Worm (Caenorhabditis elegans) whole organism, young adult: Measurements from ENCODE around the gene F28A12.10.
A peak's percentile ranks its signal among the peaks of the same experiment; 100 is the strongest.

Source experiments
- D2030.7 ChIP-seq: fragments of 200-800 bp; sonication (Bioruptor generic); IDR thresholded peaks from 2 replicates; pipeline ENCODE4 v1.3.6; 2022; ENCODE audit warnings: missing genetic modification reagents, missing genetic modification characterization, missing compliant biosample characterization
- F22D6.2 ChIP-seq: sonication (generic microtip); optimal IDR thresholded peaks from 2 replicates; lab custom pipeline; 2016; ENCODE audit warnings: mild to moderate bottlenecking, missing genetic modification characterization, missing compliant biosample characterization
- F23B12.7 ChIP-seq: sonication (generic microtip); optimal IDR thresholded peaks from 2 replicates; lab custom pipeline; 2017; ENCODE audit warnings: missing genetic modification characterization, mild to moderate bottlenecking, missing compliant biosample characterization, antibody characterized with exemption, moderate library complexity; ENCODE audit not compliant: insufficient read depth
- F33H1.4 ChIP-seq: fragments of 200-800 bp; sonication (Bioruptor generic); IDR thresholded peaks from 2 replicates; pipeline ENCODE4 v1.3.6; 2022; ENCODE audit warnings: missing genetic modification reagents, missing genetic modification characterization, missing compliant biosample characterization
- F52B5.7 ChIP-seq: sonication (generic microtip); optimal IDR thresholded peaks from 2 replicates; lab custom pipeline; 2016; ENCODE audit warnings: mild to moderate bottlenecking, missing genetic modification characterization, missing compliant biosample characterization
- F55B11.4 ChIP-seq: sonication (generic microtip); optimal IDR thresholded peaks from 2 replicates; lab custom pipeline; 2016; ENCODE audit warnings: missing compliant biosample characterization, missing genetic modification characterization, borderline replicate concordance; ENCODE audit not compliant: insufficient read depth
- F57C9.4 ChIP-seq: sonication (generic microtip); optimal IDR thresholded peaks from 2 replicates; lab custom pipeline; 2017; ENCODE audit warnings: mild to moderate bottlenecking, missing genetic modification characterization, missing compliant biosample characterization
- K12H6.12 ChIP-seq: fragments of 200-800 bp; sonication (Bioruptor generic); optimal IDR thresholded peaks from 2 replicates; lab custom pipeline; 2018; ENCODE audit warnings: mild to moderate bottlenecking, missing genetic modification characterization, missing compliant biosample characterization
- ZK185.1 ChIP-seq: sonication (generic microtip); optimal IDR thresholded peaks from 2 replicates; lab custom pipeline; 2016; ENCODE audit warnings: mild to moderate bottlenecking, missing genetic modification characterization, missing compliant biosample characterization; ENCODE audit not compliant: poor library complexity, severe bottlenecking
- akir-1 ChIP-seq: fragments of 200-800 bp; sonication (Bioruptor generic); optimal IDR thresholded peaks from 2 replicates; lab custom pipeline; 2018; ENCODE audit warnings: mild to moderate bottlenecking, missing genetic modification characterization, moderate library complexity, missing compliant biosample characterization
- aptf-2 ChIP-seq: fragments of 200-800 bp; sonication (Bioruptor generic); conservative IDR thresholded peaks from 2 replicates; pipeline ENCODE4 v1.3.6; 2022; ENCODE audit warnings: missing genetic modification reagents, missing genetic modification characterization, missing compliant biosample characterization
- atf-7 ChIP-seq: sonication (generic microtip); optimal IDR thresholded peaks from 2 replicates; lab custom pipeline; 2017; ENCODE audit warnings: mild to moderate bottlenecking, missing genetic modification characterization, missing compliant biosample characterization
- bed-2 ChIP-seq: fragments of 200-800 bp; sonication (Bioruptor generic); IDR thresholded peaks from 2 replicates; pipeline ENCODE4 v1.3.6; 2022; ENCODE audit warnings: missing genetic modification reagents, missing genetic modification characterization, missing compliant biosample characterization
- cebp-1 ChIP-seq, 2 experiments: fragments of 200-800 bp in 1 of 2; sonication (Bioruptor generic) in 1 of 2; sonication (generic microtip) in 1 of 2; IDR thresholded peaks in 1 of 2; optimal IDR thresholded peaks in 1 of 2; 2 replicates each; pipeline versions ENCODE4 v1.3.6 to Lab custom; 2017 to 2022; ENCODE audit warnings: missing compliant biosample characterization in 2 of 2, missing genetic modification characterization in 2 of 2, mild to moderate bottlenecking in 1 of 2, missing genetic modification reagents in 1 of 2, moderate library complexity in 1 of 2
- dox-1 ChIP-seq: fragments of 200-800 bp; sonication (Bioruptor generic); IDR thresholded peaks from 2 replicates; pipeline ENCODE4 v1.3.6; 2022; ENCODE audit warnings: missing genetic modification reagents, missing genetic modification characterization, missing compliant biosample characterization
- dpl-1 ChIP-seq: fragments of 150-350 bp; optimal IDR thresholded peaks from 2 replicates; lab custom pipeline; 2014; ENCODE audit warnings: missing biosample characterization, missing genetic modification reagents, missing genetic modification characterization
- ets-4 ChIP-seq: fragments of 200-800 bp; sonication (Bioruptor generic); optimal IDR thresholded peaks from 2 replicates; lab custom pipeline; 2018; ENCODE audit warnings: mild to moderate bottlenecking, missing genetic modification characterization, missing compliant biosample characterization
- fkh-3 ChIP-seq: sonication (generic microtip); optimal IDR thresholded peaks from 2 replicates; lab custom pipeline; 2016; ENCODE audit warnings: mild to moderate bottlenecking, missing genetic modification characterization, missing compliant biosample characterization
- gei-17 ChIP-seq: fragments of 200-800 bp; sonication (Bioruptor generic); optimal IDR thresholded peaks from 2 replicates; lab custom pipeline; 2018; ENCODE audit warnings: mild to moderate bottlenecking, missing genetic modification characterization, missing compliant biosample characterization
- hlh-12 ChIP-seq: sonication (generic microtip); optimal IDR thresholded peaks from 2 replicates; lab custom pipeline; 2016; ENCODE audit warnings: missing genetic modification characterization, missing compliant biosample characterization
- hlh-26 ChIP-seq: fragments of 200-800 bp; sonication (Bioruptor generic); conservative IDR thresholded peaks from 2 replicates; pipeline ENCODE4 v1.3.6; 2022; ENCODE audit warnings: missing genetic modification reagents, missing genetic modification characterization, missing compliant biosample characterization
- hmg-1.2 ChIP-seq: fragments of 200-800 bp; sonication (Bioruptor generic); IDR thresholded peaks from 2 replicates; pipeline ENCODE4 v1.3.6; 2022; ENCODE audit warnings: missing genetic modification reagents, missing genetic modification characterization, missing compliant biosample characterization
- lin-26 ChIP-seq: fragments of 200-800 bp; sonication (Bioruptor generic); IDR thresholded peaks from 2 replicates; pipeline ENCODE4 v1.3.6; 2022; ENCODE audit warnings: missing genetic modification reagents, missing genetic modification characterization, missing compliant biosample characterization
- lin-54 ChIP-seq: fragments of 200-800 bp; sonication (Bioruptor generic); optimal IDR thresholded peaks from 2 replicates; lab custom pipeline; 2018; ENCODE audit warnings: mild to moderate bottlenecking, missing genetic modification characterization, missing compliant biosample characterization
- madf-6 ChIP-seq: fragments of 200-800 bp; sonication (Bioruptor generic); IDR thresholded peaks from 2 replicates; pipeline ENCODE4 v1.3.6; 2022; ENCODE audit warnings: missing genetic modification reagents, missing genetic modification characterization, missing compliant biosample characterization
- mcd-1 ChIP-seq: fragments of 200-800 bp; sonication (Bioruptor generic); IDR thresholded peaks from 2 replicates; pipeline ENCODE4 v1.3.6; 2022; ENCODE audit warnings: missing genetic modification reagents, missing genetic modification characterization, missing compliant biosample characterization
- mxl-1 ChIP-seq: sonication (generic microtip); optimal IDR thresholded peaks from 2 replicates; lab custom pipeline; 2016; ENCODE audit warnings: missing genetic modification characterization, missing compliant biosample characterization
- nfya-2 ChIP-seq: fragments of 200-800 bp; sonication (Bioruptor generic); IDR thresholded peaks from 2 replicates; pipeline ENCODE4 v1.3.6; 2022; ENCODE audit warnings: missing genetic modification reagents, missing genetic modification characterization, missing compliant biosample characterization
- nfyb-1 ChIP-seq: fragments of 200-800 bp; sonication (Bioruptor generic); IDR thresholded peaks from 2 replicates; pipeline ENCODE4 v1.3.6; 2022; ENCODE audit warnings: missing genetic modification reagents, missing genetic modification characterization, missing compliant biosample characterization
- nhr-179 ChIP-seq: sonication (generic microtip); optimal IDR thresholded peaks from 2 replicates; lab custom pipeline; 2016; ENCODE audit warnings: mild to moderate bottlenecking, missing genetic modification characterization, missing compliant biosample characterization
- nhr-80 ChIP-seq: sonication (generic microtip); optimal IDR thresholded peaks from 2 replicates; lab custom pipeline; 2016; ENCODE audit warnings: missing genetic modification characterization, missing compliant biosample characterization
- nhr-90 ChIP-seq: sonication (generic microtip); optimal IDR thresholded peaks from 2 replicates; lab custom pipeline; 2016; ENCODE audit warnings: missing genotype, mild to moderate bottlenecking, missing genetic modification characterization, missing compliant biosample characterization
- pbrm-1 ChIP-seq: fragments of 200-800 bp; sonication (Bioruptor generic); IDR thresholded peaks from 2 replicates; pipeline ENCODE4 v1.3.6; 2022; ENCODE audit warnings: missing genetic modification reagents, missing genetic modification characterization, missing compliant biosample characterization
- pha-4 ChIP-seq: fragments of 150-350 bp; sonication (generic microtip); optimal IDR thresholded peaks from 2 replicates; lab custom pipeline; 2014; ENCODE audit warnings: missing biosample characterization, missing genetic modification reagents, missing genetic modification characterization
- snpc-1.1 ChIP-seq: sonication (generic microtip); optimal IDR thresholded peaks from 2 replicates; lab custom pipeline; 2017; ENCODE audit warnings: missing genetic modification characterization, mild to moderate bottlenecking, missing compliant biosample characterization, antibody characterized with exemption, moderate library complexity, missing genotype, missing genetic modification reagents; ENCODE audit not compliant: insufficient read depth
- snpc-4 ChIP-seq, 5 experiments: fragments of 150-350 bp in 1 of 5; sonication (generic microtip) in 4 of 5; optimal IDR thresholded peaks; 2 replicates each; lab custom pipeline; 2014 to 2018; ENCODE audit warnings: missing genetic modification characterization in 5 of 5, missing biosample characterization in 3 of 5, antibody characterized with exemption in 2 of 5, mild to moderate bottlenecking in 2 of 5, missing compliant biosample characterization in 2 of 5, missing genotype in 2 of 5, moderate library complexity in 2 of 5, missing genetic modification reagents in 1 of 5
- tbx-9 ChIP-seq: sonication (generic microtip); optimal IDR thresholded peaks from 2 replicates; lab custom pipeline; 2016; ENCODE audit warnings: borderline replicate concordance, missing genetic modification characterization, inconsistent platforms, missing compliant biosample characterization
- zfh-2 ChIP-seq: fragments of 200-800 bp; sonication (Bioruptor generic); conservative IDR thresholded peaks from 2 replicates; pipeline ENCODE4 v1.3.6; 2022; ENCODE audit warnings: missing genetic modification reagents, missing genetic modification characterization, missing compliant biosample characterization
- zim-3 ChIP-seq: sonication (generic microtip); optimal IDR thresholded peaks from 2 replicates; lab custom pipeline; 2017; ENCODE audit warnings: mild to moderate bottlenecking, missing genetic modification characterization, moderate library complexity, missing compliant biosample characterization
- ztf-18 ChIP-seq: sonication (generic microtip); optimal IDR thresholded peaks from 2 replicates; lab custom pipeline; 2016; ENCODE audit warnings: missing genotype, mild to moderate bottlenecking, missing genetic modification characterization, missing compliant biosample characterization
- ztf-26 ChIP-seq: sonication (generic microtip); optimal IDR thresholded peaks from 2 replicates; lab custom pipeline; 2017; ENCODE audit warnings: missing genetic modification characterization, missing compliant biosample characterization

F28A12.10 gene

ce11 chrV:8650365-8650764 is 12.8 kb upstream of the F28A12.10 start:
- TF ChIP-seq gei-17: no peak
- TF ChIP-seq zim-3 (tag; lab: Kevin White, UChicago): no peak

ce11 chrV:8648251-8648650 is 10.7 kb upstream of the F28A12.10 start:
- TF ChIP-seq lin-26 (GFP tag; lab: Robert Waterston, UW) (no peak), nhr-90 (tag; lab: Kevin White, UChicago) (no peak), atf-7 (tag; lab: Kevin White, UChicago) (no peak), D2030.7 (GFP tag; lab: Robert Waterston, UW) (no peak), mxl-1 (tag; lab: Kevin White, UChicago) (no peak), F57C9.4 (no peak), dox-1 (peak; percentile 17; the same call in 1 of the 2 replicates), nhr-80 (tag; lab: Kevin White, UChicago) (peak; percentile 93)

- TF ChIP-seq fkh-3 (tag; lab: Kevin White, UChicago) (no peak), nhr-80 (tag; lab: Kevin White, UChicago) (peak; percentile 12), F52B5.7 (tag; lab: Kevin White, UChicago) (no peak)
- TF ChIP-seq, all 124 proteins: peak for 1
Measured at ce11 chrV:8643093-8643492, 5.5 kb upstream of the F28A12.10 start, which contains the start of gene asp-13. Gene asp-13, minus strand, starts transcription at chrV:8643193.

- TF ChIP-seq lin-26 (GFP tag; lab: Robert Waterston, UW) (no peak), ZK185.1 (no peak), ztf-26 (no peak), madf-6 (GFP tag; lab: Robert Waterston, UW) (no peak), pbrm-1 (GFP tag; lab: Robert Waterston, UW) (no peak), mcd-1 (GFP tag; lab: Robert Waterston, UW) (no peak), snpc-4 (GFP tag; optimal IDR thresholded peaks at IDR 0.05; lab: Kevin White, UChicago) (no peak), snpc-4 (tag; optimal IDR thresholded peaks at IDR 0.05; lab: Kevin White, UChicago) (no peak), nfyb-1 (GFP tag; lab: Robert Waterston, UW) (no peak), hlh-26 (no peak), ets-4 (GFP tag; lab: Kevin White, UChicago) (no peak), F23B12.7 (tag; lab: Kevin White, UChicago) (no peak), tbx-9 (tag; lab: Kevin White, UChicago) (no peak), pha-4 (no peak), snpc-1.1 (tag; lab: Kevin White, UChicago) (no peak), akir-1 (GFP tag; lab: Kevin White, UChicago) (no peak)
Measured at ce11 chrV:8641266-8641665, 3.7 kb upstream of the F28A12.10 start, which contains the start of gene F28A12.3. Gene F28A12.3, minus strand, starts transcription at chrV:8641366.

- TF ChIP-seq nfyb-1 (GFP tag; lab: Robert Waterston, UW) (no peak), zfh-2 (GFP tag; lab: Robert Waterston, UW) (no peak), nfya-2 (GFP tag; lab: Robert Waterston, UW) (no peak), K12H6.12 (tag; lab: Kevin White, UChicago) (no peak), nhr-179 (tag; lab: Kevin White, UChicago) (no peak), F55B11.4 (tag; lab: Kevin White, UChicago) (no peak), lin-54 (GFP tag; lab: Kevin White, UChicago) (no peak), ztf-18 (tag; lab: Kevin White, UChicago) (no peak), bed-2 (GFP tag; lab: Robert Waterston, UW) (no peak), fkh-3 (tag; lab: Kevin White, UChicago) (no peak), F33H1.4 (no peak), aptf-2 (GFP tag; lab: Robert Waterston, UW) (no peak), snpc-4 (GFP tag; optimal IDR thresholded peaks at IDR 0.05; lab: Kevin White, UChicago) (no peak), snpc-4 (tag; optimal IDR thresholded peaks at IDR 0.05; lab: Kevin White, UChicago) (no peak), F22D6.2 (tag; lab: Kevin White, UChicago) (no peak), cebp-1 (GFP tag; IDR thresholded peaks at IDR 0.05; lab: Robert Waterston, UW) (no peak), cebp-1 (tag; optimal IDR thresholded peaks at IDR 0.05; lab: Kevin White, UChicago) (no peak), F52B5.7 (tag; lab: Kevin White, UChicago) (no peak), hmg-1.2 (GFP tag; lab: Robert Waterston, UW) (no peak), hlh-12 (tag; lab: Kevin White, UChicago) (no peak), dpl-1 (GFP tag; lab: Kevin White, UChicago) (no peak)
Measured at ce11 chrV:8636907-8637306, 659 bp downstream of the F28A12.10 start, which contains the start of gene grl-12. Gene grl-12, minus strand, starts transcription at chrV:8637007.
